Worm (Caenorhabditis elegans): ENCODE data around the gene iscu-1.

Gene iscu-1

DNA sequence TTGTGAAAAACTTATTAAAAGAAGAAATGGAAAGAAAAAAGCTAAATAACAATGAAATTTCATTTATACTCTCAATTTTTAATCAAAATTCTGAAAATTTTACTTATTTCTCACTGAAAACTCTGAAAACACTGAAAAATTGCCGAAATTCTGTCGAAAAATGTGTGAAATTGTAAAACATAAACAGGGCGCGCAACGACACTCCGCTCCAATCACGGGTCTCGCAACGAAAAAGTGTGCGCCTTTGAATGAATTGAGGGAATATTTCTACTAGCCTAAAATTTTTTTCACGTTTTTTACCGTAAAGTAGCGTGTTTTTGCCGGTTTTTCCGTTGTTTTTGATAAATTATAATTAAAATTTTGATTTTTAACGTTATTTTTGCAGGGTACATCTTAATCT lies 6.3 kb upstream of the iscu-1 start, which contains the start of gene rpl-18:
TSS of gene rpl-18 (plus strand) at position 386 of the 400 bp plus-strand sequence.
- peak; percentile 17 for TF ChIP-seq hlh-1 (tag; optimal IDR thresholded peaks at IDR 0.05)
- peak; percentile 76 for TF ChIP-seq lin-13 (tag; optimal IDR thresholded peaks at IDR 0.05)
- TF ChIP-seq mep-1 (tag; optimal IDR thresholded peaks at IDR 0.05) = peak; percentile 23
- TF ChIP-seq nhr-237 (tag; optimal IDR thresholded peaks at IDR 0.05) = peak; percentile 45
- peak; percentile 80 for TF ChIP-seq lsy-2 (tag; optimal IDR thresholded peaks at IDR 0.05)
- TF ChIP-seq ces-1 (GFP tag; optimal IDR thresholded peaks at IDR 0.05) = peak; percentile 67
- no peak for TF ChIP-seq ztf-11 (tag; optimal IDR thresholded peaks at IDR 0.05)
- no peak for TF ChIP-seq bed-3 (GFP tag; optimal IDR thresholded peaks at IDR 0.05)
- no peak for TF ChIP-seq sptf-1 (tag; optimal IDR thresholded peaks at IDR 0.05)
- TF ChIP-seq nhr-28 (tag; optimal IDR thresholded peaks at IDR 0.05) = no peak
- peak; percentile 41 for TF ChIP-seq ceh-39 (tag; optimal IDR thresholded peaks at IDR 0.05)
- peak; percentile 54 for TF ChIP-seq pha-4 (tag; optimal IDR thresholded peaks at IDR 0.05)
- no peak for TF ChIP-seq lin-32 (GFP tag; optimal IDR thresholded peaks at IDR 0.05)
- peak; percentile 30 for TF ChIP-seq unc-120 (tag; optimal IDR thresholded peaks at IDR 0.05; ENCODE audit: poor library complexity, severe bottlenecking)

DNA sequence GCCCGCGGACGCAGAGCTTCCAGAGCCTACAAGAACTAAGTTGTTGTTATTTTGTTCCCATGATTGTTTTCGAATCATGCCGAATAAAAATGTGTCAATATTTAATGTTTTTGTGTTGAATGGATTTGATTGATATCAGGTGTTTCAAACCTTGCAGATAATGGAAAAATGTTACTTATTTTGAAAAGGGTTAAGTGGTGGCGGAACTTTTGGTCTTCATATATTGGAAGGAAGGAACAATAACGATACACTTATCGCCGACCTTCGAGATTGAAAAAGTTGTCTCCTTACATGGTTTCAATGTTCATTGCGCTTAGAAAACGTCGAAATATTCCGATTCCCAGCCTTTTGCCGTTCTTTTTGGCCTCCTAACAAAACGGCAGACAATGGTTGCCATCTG lies 5.1 kb upstream of the iscu-1 start, which contains the start of gene gly-10:
TSS of gene gly-10 (plus strand) at position 387 of the 400 bp plus-strand sequence.
- TF ChIP-seq elt-3 (tag; optimal IDR thresholded peaks at IDR 0.05) (no peak), lsy-2 (tag; optimal IDR thresholded peaks at IDR 0.05) (no peak), ceh-43 (GFP tag; optimal IDR thresholded peaks at IDR 0.05) (no peak), sptf-1 (tag; optimal IDR thresholded peaks at IDR 0.05) (no peak), lin-13 (tag; optimal IDR thresholded peaks at IDR 0.05) (no peak), M03D4.4 (tag; optimal IDR thresholded peaks at IDR 0.05) (no peak), unc-120 (tag; optimal IDR thresholded peaks at IDR 0.05; ENCODE audit: poor library complexity, severe bottlenecking) (no peak), mep-1 (tag; optimal IDR thresholded peaks at IDR 0.05) (no peak), ceh-39 (tag; optimal IDR thresholded peaks at IDR 0.05) (no peak), pha-4 (tag; optimal IDR thresholded peaks at IDR 0.05) (no peak), tbx-8 (GFP tag; optimal IDR thresholded peaks at IDR 0.05) (no peak), ztf-11 (tag; optimal IDR thresholded peaks at IDR 0.05) (no peak), blmp-1 (tag; optimal IDR thresholded peaks at IDR 0.05) (no peak), bed-3 (GFP tag; optimal IDR thresholded peaks at IDR 0.05) (no peak), drap-1 (GFP tag; optimal IDR thresholded peaks at IDR 0.05) (no peak), sem-2 (GFP tag; optimal IDR thresholded peaks at IDR 0.05) (no peak), snpc-4 (tag; optimal IDR thresholded peaks at IDR 0.05) (no peak), mls-2 (tag; optimal IDR thresholded peaks at IDR 0.05) (no peak), mab-5 (tag; optimal IDR thresholded peaks at IDR 0.05) (no peak), ham-2 (GFP tag; optimal IDR thresholded peaks at IDR 0.05) (no peak)

DNA sequence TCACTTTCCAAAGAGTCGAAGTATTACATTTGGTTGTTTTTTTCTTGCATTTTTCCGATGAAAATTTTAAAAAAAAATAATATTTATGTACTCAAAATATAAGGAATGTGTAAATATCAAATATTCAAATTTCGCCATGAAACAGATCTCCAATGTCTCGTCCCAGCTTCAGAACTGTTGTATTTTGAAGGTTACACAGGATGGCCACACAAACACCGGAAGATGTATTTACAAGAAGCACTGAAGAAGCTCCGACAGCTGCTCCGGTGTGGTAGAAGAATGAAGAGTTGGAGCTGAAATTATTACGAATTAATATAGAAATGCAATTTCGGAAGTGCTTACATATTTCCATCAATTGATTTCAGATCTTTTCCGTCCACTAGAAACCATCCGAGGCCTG lies 1.4 kb upstream of the iscu-1 start:
- no peak for TF ChIP-seq nhr-76 (tag; optimal IDR thresholded peaks at IDR 0.05)
- TF ChIP-seq ceh-39 (tag; optimal IDR thresholded peaks at IDR 0.05) = no peak
- TF ChIP-seq nhr-12 (tag; optimal IDR thresholded peaks at IDR 0.05) = no peak
- no peak for TF ChIP-seq mep-1 (tag; optimal IDR thresholded peaks at IDR 0.05)
- no peak for TF ChIP-seq ham-2 (GFP tag; optimal IDR thresholded peaks at IDR 0.05)
- no peak for TF ChIP-seq elt-1 (tag; optimal IDR thresholded peaks at IDR 0.05; ENCODE audit: borderline replicate concordance, insufficient read depth)
- no peak for TF ChIP-seq M03D4.4 (tag; optimal IDR thresholded peaks at IDR 0.05)
- no peak for TF ChIP-seq unc-39 (tag; optimal IDR thresholded peaks at IDR 0.05)
- TF ChIP-seq unc-120 (tag; optimal IDR thresholded peaks at IDR 0.05; ENCODE audit: poor library complexity, severe bottlenecking) = no peak
- TF ChIP-seq ceh-43 (GFP tag; optimal IDR thresholded peaks at IDR 0.05) = no peak
- no peak for TF ChIP-seq sptf-1 (tag; optimal IDR thresholded peaks at IDR 0.05)
- no peak for TF ChIP-seq nhr-237 (tag; optimal IDR thresholded peaks at IDR 0.05)
- TF ChIP-seq lsy-2 (tag; optimal IDR thresholded peaks at IDR 0.05) = no peak
- TF ChIP-seq snpc-4 (tag; optimal IDR thresholded peaks at IDR 0.05) = no peak
- TF ChIP-seq lin-13 (tag; optimal IDR thresholded peaks at IDR 0.05) = no peak
- TF ChIP-seq lin-32 (GFP tag; optimal IDR thresholded peaks at IDR 0.05) = no peak
- TF ChIP-seq unc-62 (GFP tag; optimal IDR thresholded peaks at IDR 0.05) = no peak

DNA sequence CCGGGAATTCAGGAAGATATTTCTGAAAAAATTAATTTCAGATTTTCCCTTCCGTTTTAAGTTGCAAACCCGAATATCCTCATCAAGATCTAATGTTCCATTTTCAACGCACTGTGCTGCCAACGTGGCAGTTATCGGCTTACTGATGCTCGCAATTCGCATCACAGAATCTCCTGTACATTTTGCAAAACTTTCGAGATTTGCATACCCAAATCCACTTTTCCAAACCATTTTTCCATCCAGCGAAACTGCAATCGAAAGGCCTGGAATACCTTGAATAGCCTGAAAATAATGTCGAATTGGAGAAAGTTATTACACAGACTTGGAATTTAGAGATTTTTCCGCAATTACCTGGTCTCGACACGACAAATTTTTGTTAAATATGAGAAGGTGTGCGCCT lies 1.0 kb downstream of the iscu-1 start:
- TF ChIP-seq hlh-1 (tag; optimal IDR thresholded peaks at IDR 0.05) (no peak), nhr-12 (tag; optimal IDR thresholded peaks at IDR 0.05) (no peak), sptf-1 (tag; optimal IDR thresholded peaks at IDR 0.05) (no peak), mep-1 (tag; optimal IDR thresholded peaks at IDR 0.05) (no peak), blmp-1 (tag; optimal IDR thresholded peaks at IDR 0.05) (no peak), unc-62 (GFP tag; optimal IDR thresholded peaks at IDR 0.05) (no peak), ceh-83 (GFP tag; optimal IDR thresholded peaks at IDR 0.05) (no peak), lin-32 (GFP tag; optimal IDR thresholded peaks at IDR 0.05) (no peak), unc-39 (tag; optimal IDR thresholded peaks at IDR 0.05) (no peak), ham-2 (GFP tag; optimal IDR thresholded peaks at IDR 0.05) (no peak), ztf-11 (tag; optimal IDR thresholded peaks at IDR 0.05) (no peak), ceh-43 (GFP tag; optimal IDR thresholded peaks at IDR 0.05) (no peak), zip-8 (tag; optimal IDR thresholded peaks at IDR 0.05) (no peak), elt-1 (tag; optimal IDR thresholded peaks at IDR 0.05; ENCODE audit: borderline replicate concordance, insufficient read depth) (no peak), unc-120 (tag; optimal IDR thresholded peaks at IDR 0.05; ENCODE audit: poor library complexity, severe bottlenecking) (no peak), flh-1 (GFP tag; optimal IDR thresholded peaks at IDR 0.05) (no peak), nhr-237 (tag; optimal IDR thresholded peaks at IDR 0.05) (no peak), nhr-2 (tag; optimal IDR thresholded peaks at IDR 0.05) (no peak), mls-2 (tag; optimal IDR thresholded peaks at IDR 0.05) (no peak)
